Worm (Caenorhabditis elegans) whole organism, mixed stage, embryonic: ENCODE results near the gene R07A4.4.
A peak's percentile ranks its signal among the peaks of the same experiment; 100 is the strongest.

Experiments used
- bed-3 ChIP-seq: fragments of 200-800 bp; sonication (Bioruptor generic); optimal IDR thresholded peaks from 3 replicates; lab custom pipeline; 2018; ENCODE audit warnings: mild to moderate bottlenecking, missing genetic modification characterization, moderate library complexity, missing compliant biosample characterization
- blmp-1 ChIP-seq: fragments of 150-350 bp; optimal IDR thresholded peaks from 2 replicates; lab custom pipeline; 2014; ENCODE audit warnings: missing biosample characterization, missing genetic modification characterization
- ceh-39 ChIP-seq: fragments of 150-350 bp; optimal IDR thresholded peaks from 2 replicates; lab custom pipeline; 2014; ENCODE audit warnings: missing biosample characterization, missing genetic modification characterization
- ceh-43 ChIP-seq: fragments of 200-800 bp; sonication (Bioruptor generic); optimal IDR thresholded peaks from 2 replicates; lab custom pipeline; 2018; ENCODE audit warnings: mild to moderate bottlenecking, missing genetic modification characterization, moderate library complexity, missing compliant biosample characterization
- ceh-83 ChIP-seq: fragments of 200-800 bp; sonication (Bioruptor generic); optimal IDR thresholded peaks from 2 replicates; lab custom pipeline; 2018; ENCODE audit warnings: mild to moderate bottlenecking, missing genetic modification characterization, missing compliant biosample characterization
- ces-1 ChIP-seq: fragments of 150-350 bp; optimal IDR thresholded peaks from 2 replicates; lab custom pipeline; 2014; ENCODE audit warnings: missing biosample characterization, missing genetic modification reagents, missing genetic modification characterization
- cnd-1 ChIP-seq: fragments of 200-800 bp; sonication (Bioruptor generic); optimal IDR thresholded peaks from 2 replicates; lab custom pipeline; 2018; ENCODE audit warnings: mild to moderate bottlenecking, missing genetic modification characterization, missing compliant biosample characterization
- drap-1 ChIP-seq: fragments of 200-800 bp; sonication (Bioruptor generic); optimal IDR thresholded peaks from 3 replicates; lab custom pipeline; 2018; ENCODE audit warnings: mild to moderate bottlenecking, missing genetic modification characterization, missing compliant biosample characterization
- elt-1 ChIP-seq: sonication (generic microtip); optimal IDR thresholded peaks from 2 replicates; lab custom pipeline; 2017; ENCODE audit warnings: missing genetic modification characterization, mild to moderate bottlenecking, missing compliant biosample characterization, antibody characterized with exemption, moderate library complexity, borderline replicate concordance; ENCODE audit not compliant: insufficient read depth
- elt-3 ChIP-seq: fragments of 150-350 bp; optimal IDR thresholded peaks from 2 replicates; lab custom pipeline; 2014; ENCODE audit warnings: missing biosample characterization, missing genetic modification characterization
- flh-1 ChIP-seq: fragments of 200-800 bp; sonication (Bioruptor generic); optimal IDR thresholded peaks from 2 replicates; lab custom pipeline; 2018; ENCODE audit warnings: mild to moderate bottlenecking, missing genetic modification characterization, moderate library complexity, missing compliant biosample characterization
- ham-2 ChIP-seq: fragments of 200-800 bp; sonication (Bioruptor generic); optimal IDR thresholded peaks from 2 replicates; lab custom pipeline; 2018; ENCODE audit warnings: mild to moderate bottlenecking, missing genetic modification characterization, missing compliant biosample characterization
- hlh-1 ChIP-seq: fragments of 150-350 bp; optimal IDR thresholded peaks from 2 replicates; lab custom pipeline; 2014; ENCODE audit warnings: missing biosample characterization, missing genetic modification reagents, missing genetic modification characterization
- lin-13 ChIP-seq: fragments of 150-350 bp; optimal IDR thresholded peaks from 2 replicates; lab custom pipeline; 2014; ENCODE audit warnings: missing biosample characterization, missing genetic modification characterization
- lin-32 ChIP-seq: fragments of 200-800 bp; sonication (Bioruptor generic); optimal IDR thresholded peaks from 2 replicates; lab custom pipeline; 2018; ENCODE audit warnings: mild to moderate bottlenecking, missing genetic modification characterization, missing compliant biosample characterization
- lsy-2 ChIP-seq: fragments of 150-350 bp; optimal IDR thresholded peaks from 2 replicates; lab custom pipeline; 2014; ENCODE audit warnings: missing biosample characterization, missing genetic modification characterization
- mab-5 ChIP-seq: fragments of 150-350 bp; optimal IDR thresholded peaks from 2 replicates; lab custom pipeline; 2014; ENCODE audit warnings: missing biosample characterization, missing genetic modification characterization
- mep-1 ChIP-seq: fragments of 150-350 bp; optimal IDR thresholded peaks from 2 replicates; lab custom pipeline; 2017; ENCODE audit warnings: missing biosample characterization, missing genetic modification reagents, missing genetic modification characterization, inconsistent platforms
- nhr-12 ChIP-seq: fragments of 150-350 bp; optimal IDR thresholded peaks from 2 replicates; lab custom pipeline; 2014; ENCODE audit warnings: missing biosample characterization, missing genetic modification characterization
- nhr-2 ChIP-seq: fragments of 150-350 bp; optimal IDR thresholded peaks from 2 replicates; lab custom pipeline; 2014; ENCODE audit warnings: missing biosample characterization, missing genetic modification characterization
- nhr-237 ChIP-seq: fragments of 150-350 bp; optimal IDR thresholded peaks from 2 replicates; lab custom pipeline; 2014; ENCODE audit warnings: missing biosample characterization, missing genetic modification characterization
- nhr-28 ChIP-seq: fragments of 150-350 bp; optimal IDR thresholded peaks from 2 replicates; lab custom pipeline; 2014; ENCODE audit warnings: missing biosample characterization, missing genetic modification characterization
- nhr-76 ChIP-seq: sonication (generic microtip); optimal IDR thresholded peaks from 2 replicates; lab custom pipeline; 2017; ENCODE audit warnings: missing biosample characterization, missing genetic modification characterization
- sem-2 ChIP-seq: fragments of 200-800 bp; sonication (Bioruptor generic); optimal IDR thresholded peaks from 2 replicates; lab custom pipeline; 2018; ENCODE audit warnings: mild to moderate bottlenecking, missing genetic modification characterization, missing compliant biosample characterization
- tbx-8 ChIP-seq: fragments of 200-800 bp; sonication (Bioruptor generic); optimal IDR thresholded peaks from 2 replicates; lab custom pipeline; 2018; ENCODE audit warnings: mild to moderate bottlenecking, missing genetic modification characterization, moderate library complexity, missing compliant biosample characterization
- unc-39 ChIP-seq: fragments of 150-350 bp; optimal IDR thresholded peaks from 2 replicates; lab custom pipeline; 2014; ENCODE audit warnings: missing biosample characterization, missing genetic modification characterization
- unc-62 ChIP-seq: fragments of 150-350 bp; optimal IDR thresholded peaks from 2 replicates; lab custom pipeline; 2014; ENCODE audit warnings: missing biosample characterization, missing genetic modification reagents, missing genetic modification characterization
- zip-8 ChIP-seq: fragments of 150-350 bp; optimal IDR thresholded peaks from 2 replicates; lab custom pipeline; 2014; ENCODE audit warnings: missing biosample characterization, missing genetic modification characterization
- ztf-11 ChIP-seq: fragments of 150-350 bp; optimal IDR thresholded peaks from 2 replicates; lab custom pipeline; 2014; ENCODE audit warnings: missing biosample characterization, missing genetic modification characterization

Gene R07A4.4

ce11 chrX:10766123-10766622 lies 8.7 kb upstream of the R07A4.4 start (continued):
- peak; percentile 99 for TF ChIP-seq unc-62 (GFP tag; lab: Kevin White, UChicago)
- no peak for TF ChIP-seq unc-39 (tag; lab: Kevin White, UChicago)
- peak; percentile 97 for TF ChIP-seq nhr-2 (tag; lab: Kevin White, UChicago)
- TF ChIP-seq elt-1 (tag; lab: Kevin White, UChicago), result peak; percentile 76
- TF ChIP-seq lin-32 (GFP tag; lab: Kevin White, UChicago), result no peak
- peak; percentile 17 for TF ChIP-seq cnd-1
- TF ChIP-seq mep-1 (tag; lab: Kevin White, UChicago), result peak; percentile 84
- TF ChIP-seq ztf-11 (tag; lab: Kevin White, UChicago), result peak; percentile 76
- TF ChIP-seq, all 35 proteins: peak for 23

DNA sequence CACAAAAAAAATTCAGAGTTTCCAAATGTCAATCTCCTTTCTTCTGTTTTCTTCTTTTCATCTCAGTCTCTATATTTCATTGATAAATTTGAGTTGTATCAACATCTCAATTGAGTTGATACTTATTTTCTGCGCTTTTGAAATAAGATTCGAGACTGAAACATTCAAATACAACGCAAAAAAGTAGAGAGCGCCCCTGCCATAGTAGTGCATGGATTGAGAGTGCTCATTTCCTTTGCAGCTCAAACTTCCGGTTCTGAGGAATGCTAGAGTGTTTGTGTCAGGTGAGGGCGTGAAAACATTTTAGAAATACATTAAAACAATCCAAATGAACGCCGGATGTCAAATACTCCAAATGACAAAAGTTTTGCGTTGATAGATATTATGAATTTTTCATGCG lies 5.9 kb upstream of the R07A4.4 start:
- TF ChIP-seq nhr-28 (tag; lab: Kevin White, UChicago), result no peak
- TF ChIP-seq bed-3, result no peak
- no peak for TF ChIP-seq ceh-39 (tag; lab: Kevin White, UChicago)
- TF ChIP-seq ztf-11 (tag; lab: Kevin White, UChicago), result no peak
- no peak for TF ChIP-seq tbx-8 (GFP tag; lab: Kevin White, UChicago)
- TF ChIP-seq lin-32 (GFP tag; lab: Kevin White, UChicago), result no peak
- no peak for TF ChIP-seq ceh-43
- no peak for TF ChIP-seq drap-1 (GFP tag; lab: Kevin White, UChicago)
- no peak for TF ChIP-seq unc-62 (GFP tag; lab: Kevin White, UChicago)
- no peak for TF ChIP-seq nhr-76 (tag; lab: Kevin White, UChicago)
- TF ChIP-seq unc-39 (tag; lab: Kevin White, UChicago), result no peak
- TF ChIP-seq nhr-12 (tag; lab: Kevin White, UChicago), result no peak
- no peak for TF ChIP-seq cnd-1
- no peak for TF ChIP-seq mab-5 (tag; lab: Kevin White, UChicago)
- TF ChIP-seq lin-13 (tag; lab: Kevin White, UChicago), result no peak
- no peak for TF ChIP-seq ham-2

DNA sequence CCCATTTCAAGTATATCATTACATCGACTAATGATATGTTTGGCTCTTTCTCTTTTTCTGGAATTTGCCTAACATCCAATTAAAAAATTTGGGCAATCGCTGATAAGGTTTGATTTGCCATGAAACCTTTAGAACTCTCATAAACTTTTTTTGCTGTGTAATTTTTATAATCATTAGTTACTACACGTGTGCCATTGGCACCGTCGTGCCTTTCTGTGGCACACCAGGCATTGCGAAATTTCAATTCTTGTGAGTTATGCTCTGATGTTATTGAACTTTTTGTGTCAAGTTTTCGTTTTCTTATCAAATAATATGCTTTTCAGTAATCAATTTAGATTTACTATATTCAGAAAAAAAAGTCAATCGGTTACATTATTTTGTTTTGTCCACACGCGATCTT lies 3.5 kb upstream of the R07A4.4 start:
- TF ChIP-seq ham-2 (no peak), mep-1 (tag; lab: Kevin White, UChicago) (no peak), ztf-11 (tag; lab: Kevin White, UChicago) (no peak), nhr-237 (tag; lab: Kevin White, UChicago) (no peak), ceh-83 (GFP tag; lab: Kevin White, UChicago) (no peak), hlh-1 (no peak), ces-1 (GFP tag; lab: Kevin White, UChicago) (no peak)

DNA sequence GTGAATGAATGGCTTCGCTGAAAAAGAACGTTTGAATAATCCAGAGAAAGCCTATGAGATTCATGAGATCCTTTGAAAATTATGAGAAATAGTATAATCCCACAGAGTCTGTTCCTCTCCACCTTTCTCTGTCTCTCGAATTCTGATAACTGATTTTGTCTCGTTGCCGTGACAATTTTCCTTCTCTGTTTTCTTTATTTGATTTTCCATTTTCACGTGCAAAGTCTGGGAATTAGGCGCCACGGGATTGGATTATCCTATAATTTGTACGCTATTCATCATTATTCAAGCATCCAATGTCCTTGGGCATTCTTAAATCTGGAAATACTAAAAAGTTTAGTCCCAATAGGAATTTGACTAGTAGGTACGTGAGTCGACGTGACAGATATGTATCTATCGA lies 945 bp upstream of the R07A4.4 start:
- no peak for TF ChIP-seq zip-8
- peak; percentile 32 for TF ChIP-seq ces-1 (GFP tag; lab: Kevin White, UChicago)

ce11 chrX:10756185-10756584 lies 1.3 kb downstream of the R07A4.4 start:
- TF ChIP-seq nhr-237 (tag; lab: Kevin White, UChicago) (no peak), ham-2 (no peak), mep-1 (tag; lab: Kevin White, UChicago) (no peak), nhr-76 (tag; lab: Kevin White, UChicago) (no peak), lin-32 (GFP tag; lab: Kevin White, UChicago) (no peak), unc-62 (GFP tag; lab: Kevin White, UChicago) (no peak), sem-2 (GFP tag; lab: Kevin White, UChicago) (no peak), lsy-2 (tag; lab: Kevin White, UChicago) (no peak), flh-1 (GFP tag; lab: Kevin White, UChicago) (no peak), zip-8 (no peak), hlh-1 (no peak)

ce11 chrX:10754532-10754931 lies 3.0 kb downstream of the R07A4.4 start:
- TF ChIP-seq elt-3 (tag; lab: Kevin White, UChicago) (no peak), blmp-1 (tag; lab: Kevin White, UChicago) (no peak), ceh-39 (tag; lab: Kevin White, UChicago) (no peak), mep-1 (tag; lab: Kevin White, UChicago) (no peak), sem-2 (GFP tag; lab: Kevin White, UChicago) (no peak), hlh-1 (no peak)
